Fruit fly (Drosophila melanogaster) Kc167 (cell line): ENCODE measurements around the gene fy.

ENCODE experiments used
- Myc ChIP-seq: fragments of >200 bp; optimal IDR thresholded peaks from 2 replicates; lab custom pipeline; 2017; ENCODE audit warnings: missing external identifiers
- Sin3A ChIP-seq: fragments of >200 bp; optimal IDR thresholded peaks from 2 replicates; lab custom pipeline; 2018; ENCODE audit warnings: missing external identifiers
- psq ChIP-seq: fragments of >200 bp; optimal IDR thresholded peaks from 2 replicates; lab custom pipeline; 2017; ENCODE audit warnings: missing external identifiers
- ttk ChIP-seq: sonication (Bioruptor generic); optimal IDR thresholded peaks from 2 replicates; lab custom pipeline; 2017; ENCODE audit warnings: missing external identifiers

dm6 chr2L:8432130-8432529 is 29.1 kb upstream of the fy start:
- TF ChIP-seq Myc (no peak), psq (lab: Kevin White, UChicago) (no peak), ttk (lab: Kevin White, UChicago) (no peak), Sin3A (lab: Kevin White, UChicago) (no peak)
